Worm (Caenorhabditis elegans): ENCODE data around the gene gid-7.

DNA sequence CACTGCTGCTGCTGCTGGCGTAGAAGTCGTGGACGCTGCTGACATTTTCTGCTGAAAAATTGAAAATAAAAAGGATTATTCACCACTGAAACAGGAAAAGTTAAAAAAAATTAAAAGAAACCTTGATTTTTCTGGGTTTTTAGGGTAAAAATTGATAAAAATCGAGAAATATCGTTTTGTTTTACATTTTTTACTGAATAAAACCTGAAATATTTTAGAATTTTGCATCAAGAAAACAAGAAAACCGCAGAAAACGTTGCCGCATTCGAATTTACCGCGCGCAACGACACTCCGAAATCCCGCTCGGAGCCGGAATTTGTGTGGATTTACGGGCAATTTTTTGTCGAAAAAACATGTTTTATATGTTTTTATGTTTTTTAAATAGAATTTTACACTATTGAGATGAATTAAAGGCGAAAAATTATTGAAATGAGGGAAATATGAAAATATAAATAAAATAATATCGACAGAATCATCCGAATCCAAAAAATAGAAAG, 2.6 kb upstream of the gid-7 start, which contains the start of gene chk-1:
- TF ChIP-seq elt-1 (tag; optimal IDR thresholded peaks at IDR 0.05; ENCODE audit: borderline replicate concordance, insufficient read depth), result no peak
- TF ChIP-seq nhr-28 (tag; optimal IDR thresholded peaks at IDR 0.05), result no peak
- no peak for TF ChIP-seq snpc-4 (tag; optimal IDR thresholded peaks at IDR 0.05)
- TF ChIP-seq mls-2 (tag; optimal IDR thresholded peaks at IDR 0.05), result no peak
- no peak for TF ChIP-seq unc-62 (GFP tag; optimal IDR thresholded peaks at IDR 0.05)

Measured in whole organism, mixed stage, embryonic.